Fruit fly (Drosophila melanogaster) whole organism: ENCODE data around the gene CG8289.

Experiments used
- CG8478 ChIP-seq: fragments of >200 bp; optimal IDR thresholded peaks from 2 replicates; lab custom pipeline; 2018; ENCODE audit warnings: inconsistent platforms
- Dll ChIP-seq: fragments of >200 bp; optimal IDR thresholded peaks from 2 replicates; lab custom pipeline; 2017
- EcR ChIP-seq, 2 experiments: fragments of >200 bp; optimal IDR thresholded peaks; 2 replicates each; lab custom pipeline; 2017; ENCODE audit warnings: missing biosample characterization in 2 of 2, missing genetic modification characterization in 2 of 2, missing genetic modification reagents in 2 of 2
- pan ChIP-seq: fragments of >200 bp; optimal IDR thresholded peaks from 2 replicates; lab custom pipeline; 2017
- psq ChIP-seq: fragments of >200 bp; optimal IDR thresholded peaks from 2 replicates; lab custom pipeline; 2017
- usp ChIP-seq: fragments of >200 bp; optimal IDR thresholded peaks from 2 replicates; lab custom pipeline; 2017; ENCODE audit warnings: missing biosample characterization, missing genetic modification characterization, mixed read lengths

The CG8289 gene

DNA sequence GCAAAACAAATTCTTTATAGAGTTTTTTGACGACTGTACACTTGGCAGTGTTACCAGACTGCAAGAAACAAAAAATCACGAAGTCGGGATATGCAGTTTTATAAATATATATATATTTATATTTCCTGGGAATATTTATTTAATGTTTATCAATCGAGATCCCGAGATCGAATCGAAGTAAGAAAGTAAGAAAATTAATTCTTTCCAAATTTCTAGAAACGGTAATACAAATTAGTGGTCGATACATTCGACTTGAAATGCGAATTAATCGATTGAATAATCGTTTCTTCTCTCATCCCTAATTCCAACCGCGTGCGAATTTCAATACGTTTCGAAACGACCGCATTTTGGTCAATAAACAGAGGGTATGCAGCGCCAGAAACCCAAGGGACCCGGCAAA is at the start of gene CG8289, which contains the start of gene CG5800:
CG8289 (minus strand) TSS at position 44 of the 400 bp plus-strand sequence.
CG5800 (plus strand) TSS at position 281 of the 400 bp plus-strand sequence.
- TF ChIP-seq Dll (no peak), usp (GFP tag; lab: Kevin White, UChicago) (no peak), EcR (GFP tag; optimal IDR thresholded peaks at IDR 0.05; lab: Kevin White, UChicago) (no peak)

- TF ChIP-seq usp (GFP tag; lab: Kevin White, UChicago) (no peak), EcR (GFP tag; optimal IDR thresholded peaks at IDR 0.05; lab: Kevin White, UChicago) (no peak)
Observed at dm6 chrX:17683506-17683858, 47.6 kb upstream of the CG8289 start.

DNA sequence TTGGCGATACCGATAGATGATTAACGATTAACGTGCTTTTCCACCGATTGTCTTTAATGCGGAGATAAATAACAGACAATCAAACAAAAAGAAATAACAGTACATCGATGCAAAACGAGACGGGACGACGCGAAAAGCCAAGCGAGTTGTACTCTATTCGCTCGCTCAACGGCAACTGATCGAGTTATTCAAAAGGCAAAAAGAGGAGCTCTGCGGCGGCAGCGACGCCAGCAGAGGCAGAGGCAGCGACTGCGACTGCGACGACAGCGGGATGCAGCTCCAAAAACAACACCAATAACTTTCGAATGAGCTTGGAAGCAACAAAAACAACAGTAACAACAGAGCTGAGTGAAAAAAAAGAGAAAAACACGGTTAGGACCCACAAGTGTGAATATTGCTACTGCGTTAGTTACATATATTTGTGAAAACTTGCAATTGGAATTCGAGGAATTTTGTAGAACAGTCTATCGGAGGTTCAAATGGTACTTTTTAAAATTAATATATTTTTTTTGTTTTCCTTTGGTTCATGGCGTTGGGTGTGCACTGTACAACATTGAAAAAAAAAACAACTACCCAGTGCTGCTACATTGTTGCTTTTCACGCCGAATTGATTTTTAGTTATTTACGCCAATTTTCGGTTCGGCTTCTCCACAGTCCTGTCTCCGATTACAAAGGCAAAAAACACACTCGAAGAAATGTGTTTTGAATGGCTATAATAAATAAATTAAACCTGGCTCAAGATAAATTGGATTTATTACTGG is 47.1 kb upstream of the CG8289 start:
- TF ChIP-seq Dll: no peak

DNA sequence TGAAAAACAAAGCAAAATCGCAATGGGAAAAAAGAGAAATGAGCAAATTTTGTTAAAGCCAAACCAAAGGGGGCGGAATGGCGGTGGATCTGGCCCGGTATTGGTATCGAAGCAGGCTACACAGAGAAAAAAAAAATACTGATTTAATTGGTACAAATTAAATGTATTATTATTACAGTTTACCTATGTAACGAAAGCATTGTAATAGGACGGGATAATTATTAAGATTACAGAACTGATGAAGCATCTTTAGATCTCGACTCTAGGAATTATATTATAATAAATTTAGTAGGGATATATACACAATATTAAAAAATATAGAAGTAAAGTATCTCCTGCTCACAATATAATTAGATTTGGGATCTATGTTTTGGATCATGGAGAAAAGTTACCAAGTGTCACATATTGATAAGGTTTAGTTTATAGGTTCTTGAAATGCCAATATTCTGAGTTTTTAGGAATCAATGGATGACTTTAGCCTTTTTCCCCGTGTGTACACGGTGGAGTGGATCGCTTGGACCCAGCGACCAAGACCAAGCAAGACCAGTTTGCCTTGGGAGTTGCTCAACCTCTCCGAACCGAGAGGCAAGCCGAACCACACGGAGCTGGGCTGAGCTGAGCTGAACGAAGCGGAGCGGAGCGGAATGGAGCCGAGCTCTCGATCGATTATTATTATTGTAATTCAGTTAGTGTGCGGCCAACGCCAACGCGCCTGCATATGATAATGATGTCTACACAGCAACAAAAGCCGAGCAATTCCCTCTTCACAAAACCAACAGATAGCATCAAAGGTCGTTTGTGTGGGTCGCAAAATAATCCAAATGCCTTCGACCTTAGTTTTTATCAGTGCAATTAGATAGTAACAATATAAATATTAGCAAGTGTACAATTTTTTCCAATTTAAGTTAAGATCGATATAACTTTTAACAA is 44.1 kb upstream of the CG8289 start:
- TF ChIP-seq pan (lab: Kevin White, UChicago) (no peak), psq (lab: Kevin White, UChicago) (no peak)

DNA sequence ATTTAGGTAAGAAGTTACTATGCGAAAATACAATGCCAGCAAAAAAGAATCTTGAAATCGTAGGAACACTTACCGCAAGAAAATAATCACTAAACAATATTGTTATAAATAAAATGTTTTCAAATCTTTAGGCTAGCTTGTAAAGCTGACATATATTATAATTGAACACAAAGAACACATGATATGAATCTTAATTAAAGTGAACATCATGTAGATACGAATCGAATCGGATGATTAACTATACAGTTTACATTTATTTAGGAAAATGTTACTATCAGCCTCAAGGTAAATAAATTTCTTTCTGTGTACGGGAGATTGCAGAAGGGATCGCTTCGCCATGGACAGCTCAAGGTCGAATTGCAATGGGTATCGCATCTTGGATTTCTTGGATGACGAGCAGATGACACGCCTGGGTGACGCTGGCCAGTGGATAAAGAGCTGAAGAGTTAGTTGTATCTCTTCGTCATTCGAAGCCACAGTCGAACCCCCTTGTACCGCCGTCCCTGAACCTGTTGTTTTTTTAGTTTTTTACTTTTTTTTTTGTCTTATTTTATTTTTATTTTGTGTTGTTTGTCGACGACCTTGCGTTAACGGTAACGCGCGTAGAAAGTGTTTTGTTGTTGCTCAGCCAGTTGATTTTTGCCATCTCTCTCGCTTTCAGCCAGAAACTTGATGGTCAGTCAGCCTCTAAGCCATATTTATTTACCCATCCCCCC is 42.3 kb upstream of the CG8289 start:
- TF ChIP-seq usp (GFP tag; lab: Kevin White, UChicago) (no peak), pan (lab: Kevin White, UChicago) (no peak), EcR (GFP tag; optimal IDR thresholded peaks at IDR 0.05; lab: Kevin White, UChicago) (no peak), Dll (no peak), psq (lab: Kevin White, UChicago) (no peak), CG8478 (lab: Kevin White, UChicago) (no peak)

dm6 chrX:17671788-17672187 is 35.9 kb upstream of the CG8289 start, which contains the start of gene CG12990:
Gene CG12990, minus strand, starts transcription at chrX:17671888.
- TF ChIP-seq usp (GFP tag; lab: Kevin White, UChicago) (no peak), pan (lab: Kevin White, UChicago) (no peak), CG8478 (lab: Kevin White, UChicago) (no peak), Dll (no peak), psq (lab: Kevin White, UChicago) (no peak), EcR (GFP tag; optimal IDR thresholded peaks at IDR 0.05; lab: Kevin White, UChicago) (no peak)

DNA sequence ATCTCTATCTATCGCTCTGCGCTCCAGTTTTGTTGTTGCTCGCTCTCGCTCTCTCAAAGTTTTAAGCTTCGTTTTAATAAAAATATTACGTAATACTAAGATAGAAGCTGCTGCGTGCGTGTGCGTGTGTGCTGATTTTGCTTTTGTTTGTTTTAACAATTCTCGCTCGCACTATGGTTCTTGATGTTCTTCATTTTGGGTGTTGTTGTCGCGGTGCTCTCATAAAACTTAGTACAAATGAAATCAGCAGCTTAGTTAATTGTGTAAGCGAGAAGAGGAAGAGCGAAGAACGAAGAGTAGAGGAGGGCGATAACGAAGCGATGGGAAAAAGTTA is 23.2 kb upstream of the CG8289 start:
- TF ChIP-seq usp (GFP tag; lab: Kevin White, UChicago) (no peak), Dll (no peak), pan (lab: Kevin White, UChicago) (no peak), EcR (GFP tag; optimal IDR thresholded peaks at IDR 0.05; lab: Kevin White, UChicago) (no peak), CG8478 (lab: Kevin White, UChicago) (no peak), psq (lab: Kevin White, UChicago) (no peak)

DNA sequence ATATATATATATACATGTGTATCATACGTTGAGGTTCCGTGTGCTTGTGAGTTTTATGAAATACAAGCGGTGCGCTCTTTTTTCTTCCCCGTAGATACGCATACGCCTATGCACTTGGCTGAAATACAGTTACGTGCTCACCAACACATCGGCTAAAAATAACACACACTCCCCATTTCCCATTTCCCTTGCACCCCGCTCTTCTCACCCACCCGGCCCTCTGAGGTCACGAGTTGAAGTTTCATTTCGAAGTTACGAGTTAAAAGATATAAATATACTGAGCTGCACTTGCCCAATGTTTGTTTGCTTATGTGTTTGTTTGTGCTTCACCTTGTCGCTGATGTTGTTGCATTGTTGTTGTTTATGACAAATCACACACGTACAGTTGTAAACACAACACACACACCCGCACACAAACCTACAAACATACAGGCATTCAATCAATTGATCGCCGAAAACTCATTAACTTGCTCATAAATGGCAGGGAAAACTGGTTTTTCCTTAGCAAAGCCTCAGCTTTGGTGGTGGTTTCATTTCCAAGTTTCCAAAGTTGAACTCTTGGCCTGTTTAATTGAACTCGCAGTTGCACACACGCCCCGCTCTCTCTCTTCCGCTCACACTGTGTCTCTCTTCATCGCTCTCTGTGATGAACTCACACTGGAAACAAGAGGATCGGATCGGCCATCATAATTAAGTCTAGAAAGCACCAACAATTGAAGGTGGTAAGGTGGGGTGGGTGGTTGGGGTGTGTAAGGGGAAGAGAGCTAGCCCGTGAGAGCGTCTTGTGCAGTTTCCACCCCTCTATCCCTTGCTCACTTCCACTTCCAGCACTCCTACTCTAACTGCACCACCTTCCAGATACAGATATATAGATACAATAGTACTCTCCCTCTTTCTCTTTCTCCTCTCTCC is 22.6 kb upstream of the CG8289 start:
- TF ChIP-seq pan (lab: Kevin White, UChicago) (no peak), usp (GFP tag; lab: Kevin White, UChicago) (no peak), CG8478 (lab: Kevin White, UChicago) (no peak), Dll (no peak), psq (lab: Kevin White, UChicago) (no peak), EcR (GFP tag; optimal IDR thresholded peaks at IDR 0.05; lab: Kevin White, UChicago) (no peak)

DNA sequence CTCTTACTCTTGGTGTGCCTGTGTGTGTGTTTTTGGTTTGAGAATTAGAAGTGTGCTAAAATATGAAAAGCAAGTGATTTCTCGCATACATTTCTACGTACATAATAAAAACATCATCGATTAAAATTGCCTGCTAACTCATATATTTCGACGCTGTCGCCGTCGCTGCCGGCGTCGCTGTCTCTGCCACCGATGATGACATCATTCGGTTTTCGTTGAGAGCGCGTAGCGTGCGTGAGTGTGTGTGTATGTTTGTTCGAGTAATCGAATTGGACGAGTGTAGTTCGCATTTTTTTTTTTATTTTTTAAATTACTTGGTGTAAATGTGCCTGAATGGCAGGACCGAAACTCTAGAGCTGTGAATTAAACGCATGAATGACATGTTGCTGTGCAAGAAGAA is 21.9 kb upstream of the CG8289 start:
- no peak for TF ChIP-seq usp (GFP tag; lab: Kevin White, UChicago)
- TF ChIP-seq psq (lab: Kevin White, UChicago): no peak
- no peak for TF ChIP-seq EcR (GFP tag; optimal IDR thresholded peaks at IDR 0.05; lab: Kevin White, UChicago)
- no peak for TF ChIP-seq CG8478 (lab: Kevin White, UChicago)
- no peak for TF ChIP-seq pan (lab: Kevin White, UChicago)
- TF ChIP-seq Dll: no peak

dm6 chrX:17657050-17657696 is 21.3 kb upstream of the CG8289 start, which contains the start of gene beta-Spec:
Gene beta-Spec, plus strand, starts transcription at chrX:17657372.
- no peak for TF ChIP-seq usp (GFP tag; lab: Kevin White, UChicago)
- TF ChIP-seq CG8478 (lab: Kevin White, UChicago): no peak

- TF ChIP-seq pan (lab: Kevin White, UChicago) (no peak), Dll (no peak), psq (lab: Kevin White, UChicago) (no peak), EcR (GFP tag; optimal IDR thresholded peaks at IDR 0.05; lab: Kevin White, UChicago) (no peak), usp (GFP tag; lab: Kevin White, UChicago) (no peak), CG8478 (lab: Kevin White, UChicago) (no peak)
Observed at dm6 chrX:17656501-17656900, 20.7 kb upstream of the CG8289 start, which contains the start of gene IntS2. Gene IntS2, minus strand, starts transcription at chrX:17656818.
